Worm (Caenorhabditis elegans): ENCODE data around the gene T01D3.1.

- TF ChIP-seq ama-1 (optimal IDR thresholded peaks at IDR 0.05) (no peak), ama-1 (GFP tag; optimal IDR thresholded peaks at IDR 0.05) (no peak), pha-4 (tag; optimal IDR thresholded peaks at IDR 0.05) (no peak), snpc-1.3 (tag; optimal IDR thresholded peaks at IDR 0.05; ENCODE audit: insufficient read depth) (no peak), F23B12.7 (tag; optimal IDR thresholded peaks at IDR 0.05; ENCODE audit: insufficient read depth) (no peak)
Observed at ce11 chrV:13657841-13658338, 31.8 kb upstream of the T01D3.1 start.

Data from whole organism, young adult.